Fruit fly (Drosophila melanogaster): ENCODE results near the gene CG5746.

- TF ChIP-seq CG8478 (optimal IDR thresholded peaks at IDR 0.05) (no peak), CTCF (optimal IDR thresholded peaks at IDR 0.05) (no peak)
Observed at dm6 chr3R:24295556-24296465, 52.8 kb downstream of the CG5746 start.
